Worm (Caenorhabditis elegans) whole organism, mixed stage, embryonic: ENCODE measurements around the gene smg-8.

ENCODE experiments used
- M03D4.4 ChIP-seq: sonication (generic microtip); optimal IDR thresholded peaks from 2 replicates; lab custom pipeline; 2017; ENCODE audit warnings: mild to moderate bottlenecking, missing genetic modification characterization, missing compliant biosample characterization
- bed-3 ChIP-seq: fragments of 200-800 bp; sonication (Bioruptor generic); optimal IDR thresholded peaks from 3 replicates; lab custom pipeline; 2018; ENCODE audit warnings: mild to moderate bottlenecking, missing genetic modification characterization, moderate library complexity, missing compliant biosample characterization
- blmp-1 ChIP-seq: fragments of 150-350 bp; optimal IDR thresholded peaks from 2 replicates; lab custom pipeline; 2014; ENCODE audit warnings: missing biosample characterization, missing genetic modification characterization
- ceh-39 ChIP-seq: fragments of 150-350 bp; optimal IDR thresholded peaks from 2 replicates; lab custom pipeline; 2014; ENCODE audit warnings: missing biosample characterization, missing genetic modification characterization
- ceh-43 ChIP-seq: fragments of 200-800 bp; sonication (Bioruptor generic); optimal IDR thresholded peaks from 2 replicates; lab custom pipeline; 2018; ENCODE audit warnings: mild to moderate bottlenecking, missing genetic modification characterization, moderate library complexity, missing compliant biosample characterization
- ceh-83 ChIP-seq: fragments of 200-800 bp; sonication (Bioruptor generic); optimal IDR thresholded peaks from 2 replicates; lab custom pipeline; 2018; ENCODE audit warnings: mild to moderate bottlenecking, missing genetic modification characterization, missing compliant biosample characterization
- ces-1 ChIP-seq: fragments of 150-350 bp; optimal IDR thresholded peaks from 2 replicates; lab custom pipeline; 2014; ENCODE audit warnings: missing biosample characterization, missing genetic modification reagents, missing genetic modification characterization
- cnd-1 ChIP-seq: fragments of 200-800 bp; sonication (Bioruptor generic); optimal IDR thresholded peaks from 2 replicates; lab custom pipeline; 2018; ENCODE audit warnings: mild to moderate bottlenecking, missing genetic modification characterization, missing compliant biosample characterization
- drap-1 ChIP-seq: fragments of 200-800 bp; sonication (Bioruptor generic); optimal IDR thresholded peaks from 3 replicates; lab custom pipeline; 2018; ENCODE audit warnings: mild to moderate bottlenecking, missing genetic modification characterization, missing compliant biosample characterization
- elt-3 ChIP-seq: fragments of 150-350 bp; optimal IDR thresholded peaks from 2 replicates; lab custom pipeline; 2014; ENCODE audit warnings: missing biosample characterization, missing genetic modification characterization
- flh-1 ChIP-seq: fragments of 200-800 bp; sonication (Bioruptor generic); optimal IDR thresholded peaks from 2 replicates; lab custom pipeline; 2018; ENCODE audit warnings: mild to moderate bottlenecking, missing genetic modification characterization, moderate library complexity, missing compliant biosample characterization
- ham-2 ChIP-seq: fragments of 200-800 bp; sonication (Bioruptor generic); optimal IDR thresholded peaks from 2 replicates; lab custom pipeline; 2018; ENCODE audit warnings: mild to moderate bottlenecking, missing genetic modification characterization, missing compliant biosample characterization
- hlh-1 ChIP-seq: fragments of 150-350 bp; optimal IDR thresholded peaks from 2 replicates; lab custom pipeline; 2014; ENCODE audit warnings: missing biosample characterization, missing genetic modification reagents, missing genetic modification characterization
- lin-13 ChIP-seq: fragments of 150-350 bp; optimal IDR thresholded peaks from 2 replicates; lab custom pipeline; 2014; ENCODE audit warnings: missing biosample characterization, missing genetic modification characterization
- lin-32 ChIP-seq: fragments of 200-800 bp; sonication (Bioruptor generic); optimal IDR thresholded peaks from 2 replicates; lab custom pipeline; 2018; ENCODE audit warnings: mild to moderate bottlenecking, missing genetic modification characterization, missing compliant biosample characterization
- lsy-2 ChIP-seq: fragments of 150-350 bp; optimal IDR thresholded peaks from 2 replicates; lab custom pipeline; 2014; ENCODE audit warnings: missing biosample characterization, missing genetic modification characterization
- mab-5 ChIP-seq: fragments of 150-350 bp; optimal IDR thresholded peaks from 2 replicates; lab custom pipeline; 2014; ENCODE audit warnings: missing biosample characterization, missing genetic modification characterization
- mep-1 ChIP-seq: fragments of 150-350 bp; optimal IDR thresholded peaks from 2 replicates; lab custom pipeline; 2017; ENCODE audit warnings: missing biosample characterization, missing genetic modification reagents, missing genetic modification characterization, inconsistent platforms
- mls-2 ChIP-seq: sonication (generic microtip); optimal IDR thresholded peaks from 2 replicates; lab custom pipeline; 2016; ENCODE audit warnings: mild to moderate bottlenecking, missing genetic modification characterization, moderate library complexity, missing compliant biosample characterization
- nhr-12 ChIP-seq: fragments of 150-350 bp; optimal IDR thresholded peaks from 2 replicates; lab custom pipeline; 2014; ENCODE audit warnings: missing biosample characterization, missing genetic modification characterization
- nhr-2 ChIP-seq: fragments of 150-350 bp; optimal IDR thresholded peaks from 2 replicates; lab custom pipeline; 2014; ENCODE audit warnings: missing biosample characterization, missing genetic modification characterization
- nhr-237 ChIP-seq: fragments of 150-350 bp; optimal IDR thresholded peaks from 2 replicates; lab custom pipeline; 2014; ENCODE audit warnings: missing biosample characterization, missing genetic modification characterization
- nhr-28 ChIP-seq: fragments of 150-350 bp; optimal IDR thresholded peaks from 2 replicates; lab custom pipeline; 2014; ENCODE audit warnings: missing biosample characterization, missing genetic modification characterization
- nhr-76 ChIP-seq: sonication (generic microtip); optimal IDR thresholded peaks from 2 replicates; lab custom pipeline; 2017; ENCODE audit warnings: missing biosample characterization, missing genetic modification characterization
- pha-4 ChIP-seq: fragments of 150-350 bp; optimal IDR thresholded peaks from 2 replicates; lab custom pipeline; 2018; ENCODE audit warnings: missing biosample characterization, missing genetic modification reagents, missing genetic modification characterization
- sem-2 ChIP-seq: fragments of 200-800 bp; sonication (Bioruptor generic); optimal IDR thresholded peaks from 2 replicates; lab custom pipeline; 2018; ENCODE audit warnings: mild to moderate bottlenecking, missing genetic modification characterization, missing compliant biosample characterization
- sptf-1 ChIP-seq: sonication (generic microtip); optimal IDR thresholded peaks from 2 replicates; lab custom pipeline; 2017; ENCODE audit warnings: mild to moderate bottlenecking, missing genetic modification characterization, moderate library complexity, missing compliant biosample characterization
- tbx-8 ChIP-seq: fragments of 200-800 bp; sonication (Bioruptor generic); optimal IDR thresholded peaks from 2 replicates; lab custom pipeline; 2018; ENCODE audit warnings: mild to moderate bottlenecking, missing genetic modification characterization, moderate library complexity, missing compliant biosample characterization
- unc-120 ChIP-seq: sonication (generic microtip); optimal IDR thresholded peaks from 2 replicates; lab custom pipeline; 2017; ENCODE audit warnings: missing genetic modification characterization, missing compliant biosample characterization; ENCODE audit not compliant: poor library complexity, severe bottlenecking
- unc-39 ChIP-seq: fragments of 150-350 bp; optimal IDR thresholded peaks from 2 replicates; lab custom pipeline; 2014; ENCODE audit warnings: missing biosample characterization, missing genetic modification characterization
- unc-62 ChIP-seq: fragments of 150-350 bp; optimal IDR thresholded peaks from 2 replicates; lab custom pipeline; 2014; ENCODE audit warnings: missing biosample characterization, missing genetic modification reagents, missing genetic modification characterization
- zip-8 ChIP-seq: fragments of 150-350 bp; optimal IDR thresholded peaks from 2 replicates; lab custom pipeline; 2014; ENCODE audit warnings: missing biosample characterization, missing genetic modification characterization
- ztf-11 ChIP-seq: fragments of 150-350 bp; optimal IDR thresholded peaks from 2 replicates; lab custom pipeline; 2014; ENCODE audit warnings: missing biosample characterization, missing genetic modification characterization

The smg-8 gene

ce11 chrII:14413709-14414108 lies 27.5 kb upstream of the smg-8 start:
- no peak for TF ChIP-seq tbx-8
- TF ChIP-seq ceh-83 (GFP tag; lab: Kevin White, UChicago), result no peak
- TF ChIP-seq elt-3 (tag; lab: Kevin White, UChicago), result no peak
- TF ChIP-seq nhr-2 (tag; lab: Kevin White, UChicago), result no peak
- TF ChIP-seq lsy-2 (tag; lab: Kevin White, UChicago), result no peak
- no peak for TF ChIP-seq mep-1 (tag; lab: Kevin White, UChicago)
- TF ChIP-seq pha-4 (tag; lab: Kevin White, UChicago), result no peak
- no peak for TF ChIP-seq blmp-1
- no peak for TF ChIP-seq mab-5 (tag; lab: Kevin White, UChicago)
- TF ChIP-seq unc-120 (tag; lab: Kevin White, UChicago), result no peak
- TF ChIP-seq unc-39 (tag; lab: Kevin White, UChicago), result no peak
- no peak for TF ChIP-seq nhr-12 (tag; lab: Kevin White, UChicago)
- no peak for TF ChIP-seq ztf-11 (tag; lab: Kevin White, UChicago)

- TF ChIP-seq nhr-12 (tag; lab: Kevin White, UChicago) (no peak), unc-62 (no peak), elt-3 (tag; lab: Kevin White, UChicago) (no peak), ceh-83 (GFP tag; lab: Kevin White, UChicago) (no peak), bed-3 (GFP tag; lab: Kevin White, UChicago) (no peak), ceh-43 (GFP tag; lab: Kevin White, UChicago) (no peak), lin-32 (GFP tag; lab: Kevin White, UChicago) (no peak), hlh-1 (tag; lab: Kevin White, UChicago) (no peak), sem-2 (no peak), mls-2 (tag; lab: Kevin White, UChicago) (no peak), mab-5 (tag; lab: Kevin White, UChicago) (no peak)
Observed at ce11 chrII:14415427-14415826, 25.8 kb upstream of the smg-8 start.

ce11 chrII:14416988-14417387 lies 24.2 kb upstream of the smg-8 start:
- TF ChIP-seq ces-1 (GFP tag; lab: Kevin White, UChicago), result peak; percentile 5
- TF ChIP-seq unc-39 (tag; lab: Kevin White, UChicago), result no peak
- TF ChIP-seq elt-3 (tag; lab: Kevin White, UChicago), result no peak

ce11 chrII:14424791-14425190 lies 16.4 kb upstream of the smg-8 start, which contains the start of gene plx-2:
Gene plx-2, minus strand, starts transcription at chrII:14424891.
- TF ChIP-seq unc-39 (tag; lab: Kevin White, UChicago) (no peak), nhr-28 (tag; lab: Kevin White, UChicago) (no peak), elt-3 (tag; lab: Kevin White, UChicago) (no peak), bed-3 (GFP tag; lab: Kevin White, UChicago) (no peak), lin-32 (GFP tag; lab: Kevin White, UChicago) (no peak), nhr-2 (tag; lab: Kevin White, UChicago) (no peak), ces-1 (GFP tag; lab: Kevin White, UChicago) (no peak), ztf-11 (tag; lab: Kevin White, UChicago) (no peak), mep-1 (tag; lab: Kevin White, UChicago) (no peak), ham-2 (no peak), unc-120 (tag; lab: Kevin White, UChicago) (no peak), ceh-39 (tag; lab: Kevin White, UChicago) (no peak), sem-2 (no peak), mls-2 (tag; lab: Kevin White, UChicago) (no peak), nhr-76 (no peak), lin-13 (tag; lab: Kevin White, UChicago) (no peak)

- peak; percentile 21 for TF ChIP-seq ces-1 (GFP tag; lab: Kevin White, UChicago)
- no peak for TF ChIP-seq nhr-28 (tag; lab: Kevin White, UChicago)
- TF ChIP-seq flh-1 (GFP tag; lab: Kevin White, UChicago), result no peak
- no peak for TF ChIP-seq sem-2
- no peak for TF ChIP-seq nhr-12 (tag; lab: Kevin White, UChicago)
- no peak for TF ChIP-seq nhr-237 (tag; lab: Kevin White, UChicago)
Observed at ce11 chrII:14427714-14428113, 13.5 kb upstream of the smg-8 start.

ce11 chrII:14428834-14429233 lies 12.4 kb upstream of the smg-8 start:
- TF ChIP-seq hlh-1 (tag; lab: Kevin White, UChicago) (no peak), zip-8 (peak; percentile 41), cnd-1 (tag; lab: Kevin White, UChicago) (no peak), M03D4.4 (tag; lab: Kevin White, UChicago) (no peak), drap-1 (GFP tag; lab: Kevin White, UChicago) (no peak), nhr-2 (tag; lab: Kevin White, UChicago) (peak; percentile 82), ztf-11 (tag; lab: Kevin White, UChicago) (no peak), sptf-1 (tag; lab: Kevin White, UChicago) (no peak), mep-1 (tag; lab: Kevin White, UChicago) (no peak), lsy-2 (tag; lab: Kevin White, UChicago) (no peak), tbx-8 (no peak), sem-2 (no peak), pha-4 (tag; lab: Kevin White, UChicago) (no peak)
- TF ChIP-seq, all 35 proteins: peak for 2
